Fruit fly (Drosophila melanogaster) whole organism, embryonic: ENCODE results near the gene CG45490.

Source experiments
- Asciz ChIP-seq: fragments of 200-800 bp; sonication (Bioruptor generic); optimal IDR thresholded peaks from 2 replicates; lab custom pipeline; 2017; ENCODE audit warnings: missing biosample characterization, mild to moderate bottlenecking, missing genetic modification characterization, missing genetic modification reagents
- CG10431 ChIP-seq: fragments of 200-800 bp; sonication (Bioruptor generic); optimal IDR thresholded peaks from 3 replicates; lab custom pipeline; 2018; ENCODE audit warnings: missing biosample characterization, mild to moderate bottlenecking, missing genetic modification characterization
- CG12744 ChIP-seq: fragments of 200-800 bp; sonication (Bioruptor generic); optimal IDR thresholded peaks from 2 replicates; lab custom pipeline; 2016; ENCODE audit warnings: missing biosample characterization, missing genetic modification characterization
- CG15073 ChIP-seq: fragments of 200-800 bp; sonication (Bioruptor generic); optimal IDR thresholded peaks from 2 replicates; lab custom pipeline; 2016; ENCODE audit warnings: missing biosample characterization, missing genetic modification characterization
- CG31441 ChIP-seq: fragments of 200-800 bp; sonication (Bioruptor generic); IDR thresholded peaks from 2 replicates; pipeline ENCODE4 v1.3.6; 2022; ENCODE audit warnings: missing biosample characterization, missing genetic modification characterization
- CG34422 ChIP-seq: fragments of 200-800 bp; sonication (Bioruptor generic); IDR thresholded peaks from 3 replicates; pipeline ENCODE4 v1.3.6; 2022; ENCODE audit warnings: missing biosample characterization, missing genetic modification characterization
- CG3847 ChIP-seq: fragments of 200-800 bp; sonication (Bioruptor generic); IDR thresholded peaks from 2 replicates; pipeline ENCODE4 v1.3.6; 2022; ENCODE audit warnings: missing biosample characterization, missing genetic modification characterization
- CG5180 ChIP-seq: fragments of 200-800 bp; sonication (Bioruptor generic); optimal IDR thresholded peaks from 3 replicates; lab custom pipeline; 2017; ENCODE audit warnings: missing biosample characterization, missing genetic modification characterization, mild to moderate bottlenecking, moderate library complexity, missing genetic modification reagents
- CG6175 ChIP-seq: fragments of 200-800 bp; sonication (Bioruptor generic); IDR thresholded peaks from 3 replicates; pipeline ENCODE4 v1.3.6; 2022; ENCODE audit warnings: missing biosample characterization, missing genetic modification characterization
- CG7372 ChIP-seq: fragments of 200-800 bp; sonication (Bioruptor generic); IDR thresholded peaks from 2 replicates; pipeline ENCODE4 v1.3.6; 2022; ENCODE audit warnings: missing biosample characterization, missing genetic modification characterization
- CG8290 ChIP-seq, 3 experiments: fragments of 200-800 bp; sonication (Bioruptor generic); optimal IDR thresholded peaks; 2 replicates each; lab custom pipeline; 2016 to 2019; ENCODE audit warnings: missing biosample characterization in 3 of 3, missing genetic modification characterization in 3 of 3, mild to moderate bottlenecking in 2 of 3, moderate library complexity in 1 of 3
- CG8478 ChIP-seq: fragments of >200 bp; optimal IDR thresholded peaks from 2 replicates; lab custom pipeline; 2018
- CG9437 ChIP-seq: fragments of 200-800 bp; sonication (Bioruptor generic); optimal IDR thresholded peaks from 2 replicates; lab custom pipeline; 2018; ENCODE audit warnings: missing biosample characterization, mild to moderate bottlenecking, missing genetic modification characterization
- D ChIP-seq, 2 experiments: fragments of 200-800 bp in 1 of 2; fragments of >200 bp in 1 of 2; sonication (Bioruptor generic) in 1 of 2; optimal IDR thresholded peaks; 2 replicates in 1 of 2; 3 replicates in 1 of 2; lab custom pipeline; 2017; ENCODE audit warnings: mild to moderate bottlenecking in 1 of 2, missing biosample characterization in 1 of 2, missing genetic modification characterization in 1 of 2, missing genetic modification reagents in 1 of 2
- Eip74EF ChIP-seq, 2 experiments: fragments of 200-800 bp in 1 of 2; fragments of >200 bp in 1 of 2; sonication (Bioruptor generic) in 1 of 2; optimal IDR thresholded peaks; 2 replicates each; lab custom pipeline; 2017 to 2019; ENCODE audit warnings: missing biosample characterization in 2 of 2, missing genetic modification characterization in 2 of 2, mild to moderate bottlenecking in 1 of 2, moderate library complexity in 1 of 2
- Ets65A ChIP-seq: fragments of 200-800 bp; sonication (Bioruptor generic); peaks from one replicate; lab custom pipeline; 2016; ENCODE audit warnings: missing biosample characterization, missing genetic modification characterization
- Fer3 ChIP-seq: fragments of 200-800 bp; sonication (Bioruptor generic); optimal IDR thresholded peaks from 2 replicates; lab custom pipeline; 2018; ENCODE audit warnings: missing biosample characterization, mild to moderate bottlenecking, missing genetic modification characterization, moderate library complexity
- Hmx ChIP-seq: fragments of 200-800 bp; sonication (Bioruptor generic); optimal IDR thresholded peaks from 2 replicates; lab custom pipeline; 2016; ENCODE audit warnings: missing biosample characterization, missing genetic modification characterization
- Oli ChIP-seq: fragments of 200-800 bp; sonication (Bioruptor generic); optimal IDR thresholded peaks from 2 replicates; lab custom pipeline; 2018; ENCODE audit warnings: missing biosample characterization, mild to moderate bottlenecking, missing genetic modification characterization, moderate library complexity
- Ssrp ChIP-seq: fragments of 200-800 bp; sonication (Bioruptor generic); optimal IDR thresholded peaks from 2 replicates; lab custom pipeline; 2018; ENCODE audit warnings: missing biosample characterization, mild to moderate bottlenecking, missing genetic modification characterization, moderate library complexity
- ato ChIP-seq: fragments of 200-800 bp; sonication (Bioruptor generic); IDR thresholded peaks from 2 replicates; pipeline ENCODE4 v1.3.6; 2022; ENCODE audit warnings: missing biosample characterization, missing genetic modification characterization; ENCODE audit not compliant: partially characterized antibody
- cato ChIP-seq: fragments of 200-800 bp; sonication (Bioruptor generic); optimal IDR thresholded peaks from 2 replicates; lab custom pipeline; 2016; ENCODE audit warnings: missing biosample characterization, missing genetic modification characterization, borderline replicate concordance
- ci ChIP-seq: fragments of 200-800 bp; sonication (Bioruptor generic); IDR thresholded peaks from 3 replicates; pipeline ENCODE4 v1.3.6; 2022; ENCODE audit warnings: missing biosample characterization, missing genetic modification characterization
- dimm ChIP-seq: fragments of 200-800 bp; sonication (Bioruptor generic); IDR thresholded peaks from 2 replicates; pipeline ENCODE4 v1.3.6; 2022; ENCODE audit warnings: missing biosample characterization, missing genetic modification characterization
- ems ChIP-seq: fragments of 200-800 bp; sonication (Bioruptor generic); optimal IDR thresholded peaks from 3 replicates; lab custom pipeline; 2016; ENCODE audit warnings: missing biosample characterization, missing genetic modification characterization
- ham ChIP-seq: fragments of 200-800 bp; sonication (Bioruptor generic); IDR thresholded peaks from 2 replicates; pipeline ENCODE4 v1.3.6; 2022; ENCODE audit warnings: missing biosample characterization, missing genetic modification characterization
- ind ChIP-seq: fragments of 200-800 bp; sonication (Bioruptor generic); optimal IDR thresholded peaks from 3 replicates; lab custom pipeline; 2016; ENCODE audit warnings: missing biosample characterization, missing genetic modification characterization
- kay ChIP-seq: fragments of 200-800 bp; sonication (Bioruptor generic); optimal IDR thresholded peaks from 2 replicates; lab custom pipeline; 2016; ENCODE audit warnings: missing biosample characterization, missing genetic modification characterization
- lab ChIP-seq: fragments of 200-800 bp; sonication (Bioruptor generic); optimal IDR thresholded peaks from 3 replicates; lab custom pipeline; 2017; ENCODE audit warnings: missing biosample characterization, missing genetic modification characterization, mild to moderate bottlenecking, moderate library complexity, missing genetic modification reagents
- lbe ChIP-seq: fragments of 200-800 bp; sonication (Bioruptor generic); optimal IDR thresholded peaks from 2 replicates; lab custom pipeline; 2016; ENCODE audit warnings: missing biosample characterization, mild to moderate bottlenecking, missing genetic modification characterization
- pnt ChIP-seq: fragments of 200-800 bp; sonication (Bioruptor generic); optimal IDR thresholded peaks from 3 replicates; lab custom pipeline; 2016; ENCODE audit warnings: missing biosample characterization, missing genetic modification characterization
- sc ChIP-seq, 3 experiments: fragments of >200 bp in 2 of 3; fragments of 200-800 bp in 1 of 3; sonication (Bioruptor generic) in 1 of 3; optimal IDR thresholded peaks; 2 replicates in 2 of 3; 3 replicates in 1 of 3; lab custom pipeline; 2017; ENCODE audit warnings: mild to moderate bottlenecking in 1 of 3, missing biosample characterization in 1 of 3, missing genetic modification characterization in 1 of 3, missing genetic modification reagents in 1 of 3
- scrt ChIP-seq: fragments of 200-800 bp; sonication (Bioruptor generic); optimal IDR thresholded peaks from 2 replicates; lab custom pipeline; 2018; ENCODE audit warnings: missing biosample characterization, mild to moderate bottlenecking, missing genetic modification characterization, moderate library complexity
- seq ChIP-seq: fragments of 200-800 bp; sonication (Bioruptor generic); IDR thresholded peaks from 2 replicates; pipeline ENCODE4 v1.3.6; 2022; ENCODE audit warnings: missing biosample characterization, missing genetic modification characterization
- sob ChIP-seq: fragments of 200-800 bp; sonication (Bioruptor generic); IDR thresholded peaks from 2 replicates; pipeline ENCODE4 v1.3.6; 2022; ENCODE audit warnings: missing biosample characterization, missing genetic modification characterization
- tap ChIP-seq: fragments of 200-800 bp; optimal IDR thresholded peaks from 3 replicates; lab custom pipeline; 2019; ENCODE audit warnings: missing biosample characterization, mild to moderate bottlenecking, missing genetic modification characterization, moderate library complexity
- tin ChIP-seq: fragments of 200-800 bp; sonication (Bioruptor generic); optimal IDR thresholded peaks from 3 replicates; lab custom pipeline; 2016; ENCODE audit warnings: missing biosample characterization, missing genetic modification characterization
- toy ChIP-seq: fragments of 200-800 bp; sonication (Bioruptor generic); IDR thresholded peaks from 2 replicates; pipeline ENCODE4 v1.3.6; 2022; ENCODE audit warnings: missing biosample characterization, missing genetic modification characterization
- vvl ChIP-seq: fragments of 200-800 bp; sonication (Bioruptor generic); IDR thresholded peaks from 2 replicates; pipeline ENCODE4 v1.3.6; 2022; ENCODE audit warnings: missing biosample characterization, missing genetic modification characterization
- zen2 ChIP-seq: fragments of 200-800 bp; sonication (Bioruptor generic); IDR thresholded peaks from 3 replicates; pipeline ENCODE4 v1.3.6; 2022; ENCODE audit warnings: missing biosample characterization, missing genetic modification characterization; ENCODE audit not compliant: partially characterized antibody

The CG45490 gene

dm6 chrX:19964215-19964614 is 30.1 kb upstream of the CG45490 start (continued):
- TF ChIP-seq ato (GFP tag; lab: Robert Waterston, UW) (no peak), sc (optimal IDR thresholded peaks at IDR 0.05; lab: Kevin White, UChicago) (no peak), sc (GFP tag; optimal IDR thresholded peaks at IDR 0.05; lab: Kevin White, UChicago) (no peak), scrt (no peak), CG31441 (no peak), CG12744 (GFP tag; lab: Kevin White, UChicago) (no peak), ems (no peak), CG7372 (GFP tag; lab: Robert Waterston, UW) (no peak), Asciz (no peak), ind (GFP tag; lab: Kevin White, UChicago) (peak; percentile 1), lbe (GFP tag; lab: Kevin White, UChicago) (no peak), dimm (GFP tag; lab: Robert Waterston, UW) (no peak), CG8290 (GFP tag; optimal IDR thresholded peaks at IDR 0.05; lab: Kevin White, UChicago) (no peak), CG8290 (tag; optimal IDR thresholded peaks at IDR 0.05; lab: Kevin White, UChicago) (peak in 1 of 2 experiments; percentile 46), Eip74EF (GFP tag; optimal IDR thresholded peaks at IDR 0.05; lab: Kevin White, UChicago) (no peak), Ets65A (GFP tag; lab: Kevin White, UChicago) (no peak), Hmx (GFP tag; lab: Kevin White, UChicago) (no peak), Ssrp (tag; lab: Kevin White, UChicago) (peak; percentile 27), CG34422 (GFP tag; lab: Robert Waterston, UW) (0 out of 3 replicates have a peak, but pooled peaks have one; percentile 38), D (optimal IDR thresholded peaks at IDR 0.05; lab: Kevin White, UChicago) (no peak), D (GFP tag; optimal IDR thresholded peaks at IDR 0.05; lab: Kevin White, UChicago) (no peak), vvl (GFP tag; lab: Robert Waterston, UW) (no peak), ham (no peak), CG6175 (GFP tag; lab: Robert Waterston, UW) (no peak), tin (GFP tag; lab: Kevin White, UChicago) (no peak), CG5180 (GFP tag; lab: Kevin White, UChicago) (no peak), pnt (GFP tag; lab: Kevin White, UChicago) (peak; percentile 27), tap (tag; lab: Kevin White, UChicago) (no peak), ci (GFP tag; lab: Robert Waterston, UW) (peak; percentile 31; the same call in 1 of the 3 replicates), CG3847 (peak; percentile 33; the same call in 1 of the 2 replicates), Fer3 (tag; lab: Kevin White, UChicago) (peak; percentile 15), CG9437 (GFP tag; lab: Kevin White, UChicago) (peak; percentile 27), Oli (tag; lab: Kevin White, UChicago) (peak; percentile 59), CG15073 (GFP tag; lab: Kevin White, UChicago) (no peak), lab (GFP tag; lab: Kevin White, UChicago) (peak; percentile 47), seq (GFP tag; lab: Robert Waterston, UW) (0 out of 2 replicates have a peak, but pooled peaks have one; percentile 23), zen2 (GFP tag; lab: Robert Waterston, UW) (no peak), cato (GFP tag; lab: Kevin White, UChicago) (no peak), kay (GFP tag; lab: Kevin White, UChicago) (no peak), sob (GFP tag; lab: Robert Waterston, UW) (peak; percentile 33; the same call in 1 of the 2 replicates), toy (GFP tag; lab: Robert Waterston, UW) (no peak), CG8478 (lab: Kevin White, UChicago) (no peak), CG10431 (GFP tag; lab: Kevin White, UChicago) (no peak)
- TF ChIP-seq, all 482 proteins: peak for 122
